Worm (Caenorhabditis elegans) whole organism, young adult: Measurements from ENCODE around the gene nsph-1.1.
A peak's percentile ranks its signal among the peaks of the same experiment; 100 is the strongest.

Experiments
- C06A6.2 ChIP-seq: fragments of 200-800 bp; sonication (Bioruptor generic); conservative IDR thresholded peaks from 2 replicates; pipeline ENCODE4 v1.3.6; 2022; ENCODE audit warnings: missing genetic modification characterization, missing compliant biosample characterization
- C17E4.6 ChIP-seq: fragments of 200-800 bp; sonication (Bioruptor generic); IDR thresholded peaks from 2 replicates; pipeline ENCODE4 v1.3.6; 2022; ENCODE audit warnings: missing genetic modification reagents, missing genetic modification characterization, missing compliant biosample characterization
- D2030.7 ChIP-seq: fragments of 200-800 bp; sonication (Bioruptor generic); IDR thresholded peaks from 2 replicates; pipeline ENCODE4 v1.3.6; 2022; ENCODE audit warnings: missing genetic modification reagents, missing genetic modification characterization, missing compliant biosample characterization
- F22D6.2 ChIP-seq: sonication (generic microtip); optimal IDR thresholded peaks from 2 replicates; lab custom pipeline; 2016; ENCODE audit warnings: mild to moderate bottlenecking, missing genetic modification characterization, missing compliant biosample characterization
- F23B12.7 ChIP-seq: sonication (generic microtip); optimal IDR thresholded peaks from 2 replicates; lab custom pipeline; 2017; ENCODE audit warnings: missing genetic modification characterization, mild to moderate bottlenecking, missing compliant biosample characterization, antibody characterized with exemption, moderate library complexity; ENCODE audit not compliant: insufficient read depth
- K11D2.4 ChIP-seq: fragments of 200-800 bp; sonication (Bioruptor generic); IDR thresholded peaks from 2 replicates; pipeline ENCODE4 v1.3.6; 2022; ENCODE audit warnings: missing genetic modification reagents, missing genetic modification characterization, missing compliant biosample characterization
- T07F8.4 ChIP-seq: sonication (generic microtip); optimal IDR thresholded peaks from 2 replicates; lab custom pipeline; 2016; ENCODE audit warnings: mild to moderate bottlenecking, missing genetic modification characterization, moderate library complexity, missing compliant biosample characterization
- T26A5.8 ChIP-seq: sonication (generic microtip); optimal IDR thresholded peaks from 2 replicates; lab custom pipeline; 2016; ENCODE audit warnings: missing genetic modification characterization, missing compliant biosample characterization
- Y95B8A.8 ChIP-seq: fragments of 200-800 bp; sonication (Bioruptor generic); IDR thresholded peaks from 2 replicates; pipeline ENCODE4 v1.3.6; 2022; ENCODE audit warnings: missing genetic modification reagents, missing genetic modification characterization, missing compliant biosample characterization
- akir-1 ChIP-seq: fragments of 200-800 bp; sonication (Bioruptor generic); optimal IDR thresholded peaks from 2 replicates; lab custom pipeline; 2018; ENCODE audit warnings: mild to moderate bottlenecking, missing genetic modification characterization, moderate library complexity, missing compliant biosample characterization
- ama-1 ChIP-seq, 3 experiments: fragments of 150-350 bp in 1 of 3; sonication (generic microtip) in 2 of 3; optimal IDR thresholded peaks; 2 replicates each; lab custom pipeline; 2014 to 2018; ENCODE audit warnings: missing biosample characterization in 2 of 3, missing genetic modification characterization in 2 of 3, missing genetic modification reagents in 2 of 3
- aptf-2 ChIP-seq: fragments of 200-800 bp; sonication (Bioruptor generic); conservative IDR thresholded peaks from 2 replicates; pipeline ENCODE4 v1.3.6; 2022; ENCODE audit warnings: missing genetic modification reagents, missing genetic modification characterization, missing compliant biosample characterization
- attf-3 ChIP-seq: fragments of 200-800 bp; sonication (Bioruptor generic); conservative IDR thresholded peaks from 2 replicates; pipeline ENCODE4 v1.3.6; 2022; ENCODE audit warnings: missing genetic modification reagents, missing genetic modification characterization, missing compliant biosample characterization
- cebp-1 ChIP-seq, 2 experiments: fragments of 200-800 bp in 1 of 2; sonication (Bioruptor generic) in 1 of 2; sonication (generic microtip) in 1 of 2; IDR thresholded peaks in 1 of 2; optimal IDR thresholded peaks in 1 of 2; 2 replicates each; pipeline versions ENCODE4 v1.3.6 to Lab custom; 2017 to 2022; ENCODE audit warnings: missing compliant biosample characterization in 2 of 2, missing genetic modification characterization in 2 of 2, mild to moderate bottlenecking in 1 of 2, missing genetic modification reagents in 1 of 2, moderate library complexity in 1 of 2
- ceh-100 ChIP-seq: fragments of 200-800 bp; sonication (Bioruptor generic); IDR thresholded peaks from 2 replicates; pipeline ENCODE4 v1.3.6; 2022; ENCODE audit warnings: missing genetic modification reagents, missing genetic modification characterization, missing compliant biosample characterization
- ceh-58 ChIP-seq: fragments of 200-800 bp; sonication (Bioruptor generic); IDR thresholded peaks from 2 replicates; pipeline ENCODE4 v1.3.6; 2022; ENCODE audit warnings: missing genetic modification characterization, missing compliant biosample characterization
- ceh-79 ChIP-seq: sonication (generic microtip); optimal IDR thresholded peaks from 2 replicates; lab custom pipeline; 2017; ENCODE audit warnings: mild to moderate bottlenecking, missing genetic modification characterization, missing compliant biosample characterization
- die-1 ChIP-seq: sonication (generic microtip); optimal IDR thresholded peaks from 2 replicates; lab custom pipeline; 2016; ENCODE audit warnings: missing genotype, mild to moderate bottlenecking, missing genetic modification characterization, missing compliant biosample characterization
- dox-1 ChIP-seq: fragments of 200-800 bp; sonication (Bioruptor generic); IDR thresholded peaks from 2 replicates; pipeline ENCODE4 v1.3.6; 2022; ENCODE audit warnings: missing genetic modification reagents, missing genetic modification characterization, missing compliant biosample characterization
- dpff-1 ChIP-seq: sonication (generic microtip); optimal IDR thresholded peaks from 2 replicates; lab custom pipeline; 2017; ENCODE audit warnings: mild to moderate bottlenecking, missing genetic modification characterization, missing compliant biosample characterization
- ekl-4 ChIP-seq: fragments of 200-800 bp; sonication (Bioruptor generic); IDR thresholded peaks from 2 replicates; pipeline ENCODE4 v1.3.6; 2022; ENCODE audit warnings: missing genetic modification reagents, missing genetic modification characterization, missing compliant biosample characterization
- him-1 ChIP-seq: sonication (generic microtip); optimal IDR thresholded peaks from 2 replicates; lab custom pipeline; 2016; ENCODE audit warnings: missing genotype, missing genetic modification reagents, missing genetic modification characterization, missing compliant biosample characterization
- hlh-26 ChIP-seq: fragments of 200-800 bp; sonication (Bioruptor generic); conservative IDR thresholded peaks from 2 replicates; pipeline ENCODE4 v1.3.6; 2022; ENCODE audit warnings: missing genetic modification reagents, missing genetic modification characterization, missing compliant biosample characterization
- hmg-1.2 ChIP-seq: fragments of 200-800 bp; sonication (Bioruptor generic); IDR thresholded peaks from 2 replicates; pipeline ENCODE4 v1.3.6; 2022; ENCODE audit warnings: missing genetic modification reagents, missing genetic modification characterization, missing compliant biosample characterization
- hrde-1 ChIP-seq: sonication (generic microtip); optimal IDR thresholded peaks from 2 replicates; lab custom pipeline; 2016; ENCODE audit warnings: missing genetic modification characterization, mild to moderate bottlenecking, missing compliant biosample characterization, moderate library complexity, missing genotype, missing genetic modification reagents, borderline replicate concordance
- hsf-1 ChIP-seq: fragments of 200-800 bp; sonication (Bioruptor generic); IDR thresholded peaks from 2 replicates; pipeline ENCODE4 v1.3.6; 2022; ENCODE audit warnings: missing genetic modification reagents, missing genetic modification characterization, missing compliant biosample characterization
- lin-26 ChIP-seq: fragments of 200-800 bp; sonication (Bioruptor generic); IDR thresholded peaks from 2 replicates; pipeline ENCODE4 v1.3.6; 2022; ENCODE audit warnings: missing genetic modification reagents, missing genetic modification characterization, missing compliant biosample characterization
- lsl-1 ChIP-seq: fragments of 200-800 bp; sonication (Bioruptor generic); optimal IDR thresholded peaks from 2 replicates; lab custom pipeline; 2018; ENCODE audit warnings: mild to moderate bottlenecking, missing genetic modification characterization, moderate library complexity, missing compliant biosample characterization
- lsy-27 ChIP-seq: sonication (generic microtip); optimal IDR thresholded peaks from 2 replicates; lab custom pipeline; 2017; ENCODE audit warnings: missing genetic modification characterization, mild to moderate bottlenecking, missing compliant biosample characterization, antibody characterized with exemption, missing genotype, borderline replicate concordance; ENCODE audit not compliant: insufficient read depth
- madf-10 ChIP-seq: sonication (generic microtip); optimal IDR thresholded peaks from 2 replicates; lab custom pipeline; 2016; ENCODE audit warnings: mild to moderate bottlenecking, missing genetic modification characterization, missing compliant biosample characterization
- madf-6 ChIP-seq: fragments of 200-800 bp; sonication (Bioruptor generic); IDR thresholded peaks from 2 replicates; pipeline ENCODE4 v1.3.6; 2022; ENCODE audit warnings: missing genetic modification reagents, missing genetic modification characterization, missing compliant biosample characterization
- mel-28 ChIP-seq: sonication (generic microtip); optimal IDR thresholded peaks from 2 replicates; lab custom pipeline; 2016; ENCODE audit warnings: borderline replicate concordance, mild to moderate bottlenecking, missing genetic modification characterization, missing compliant biosample characterization
- nhr-120 ChIP-seq: fragments of 200-800 bp; sonication (Bioruptor generic); IDR thresholded peaks from 2 replicates; pipeline ENCODE4 v1.3.6; 2022; ENCODE audit warnings: missing genetic modification characterization, missing compliant biosample characterization
- rec-8 ChIP-seq, 2 experiments: sonication (generic microtip); optimal IDR thresholded peaks; 2 replicates each; lab custom pipeline; 2016; ENCODE audit warnings: mild to moderate bottlenecking in 2 of 2, missing genetic modification characterization in 2 of 2, missing genetic modification reagents in 2 of 2, missing genotype in 2 of 2, missing biosample characterization in 1 of 2, missing compliant biosample characterization in 1 of 2, moderate library complexity in 1 of 2
- snpc-1.1 ChIP-seq: sonication (generic microtip); optimal IDR thresholded peaks from 2 replicates; lab custom pipeline; 2017; ENCODE audit warnings: missing genetic modification characterization, mild to moderate bottlenecking, missing compliant biosample characterization, antibody characterized with exemption, moderate library complexity, missing genotype, missing genetic modification reagents; ENCODE audit not compliant: insufficient read depth
- somi-1 ChIP-seq: fragments of 200-800 bp; sonication (Bioruptor generic); optimal IDR thresholded peaks from 2 replicates; lab custom pipeline; 2018; ENCODE audit warnings: mild to moderate bottlenecking, missing genetic modification characterization, missing compliant biosample characterization
- tbx-9 ChIP-seq: sonication (generic microtip); optimal IDR thresholded peaks from 2 replicates; lab custom pipeline; 2016; ENCODE audit warnings: borderline replicate concordance, missing genetic modification characterization, inconsistent platforms, missing compliant biosample characterization
- unc-130 ChIP-seq: sonication (generic microtip); optimal IDR thresholded peaks from 2 replicates; lab custom pipeline; 2016; ENCODE audit warnings: missing genetic modification reagents, missing genetic modification characterization, missing compliant biosample characterization
- unc-62 ChIP-seq: fragments of 150-350 bp; optimal IDR thresholded peaks from 2 replicates; lab custom pipeline; 2014; ENCODE audit warnings: missing biosample characterization, missing genetic modification reagents, missing genetic modification characterization
- zfh-2 ChIP-seq: fragments of 200-800 bp; sonication (Bioruptor generic); conservative IDR thresholded peaks from 2 replicates; pipeline ENCODE4 v1.3.6; 2022; ENCODE audit warnings: missing genetic modification reagents, missing genetic modification characterization, missing compliant biosample characterization
- ztf-18 ChIP-seq: sonication (generic microtip); optimal IDR thresholded peaks from 2 replicates; lab custom pipeline; 2016; ENCODE audit warnings: missing genotype, mild to moderate bottlenecking, missing genetic modification characterization, missing compliant biosample characterization
- ztf-6 ChIP-seq: fragments of 200-800 bp; sonication (Bioruptor generic); IDR thresholded peaks from 2 replicates; pipeline ENCODE4 v1.3.6; 2022; ENCODE audit warnings: missing genetic modification reagents, missing genetic modification characterization, missing compliant biosample characterization

Gene nsph-1.1

ce11 chrII:8765131-8765530 lies 1.4 kb upstream of the nsph-1.1 start:
- TF ChIP-seq die-1 (peak; percentile 11), cebp-1 (GFP tag; IDR thresholded peaks at IDR 0.05; lab: Robert Waterston, UW) (no peak), cebp-1 (tag; optimal IDR thresholded peaks at IDR 0.05; lab: Kevin White, UChicago) (peak; percentile 29), dox-1 (GFP tag; lab: Robert Waterston, UW) (0 out of 2 replicates have a peak, but pooled peaks have one; percentile 41), C06A6.2 (0 out of 2 replicates have a peak, but pooled peaks have one; percentile 20), K11D2.4 (GFP tag; lab: Robert Waterston, UW) (0 out of 2 replicates have a peak, but pooled peaks have one; percentile 37), ceh-58 (GFP tag; lab: Robert Waterston, UW) (no peak), unc-62 (no peak), akir-1 (no peak), C17E4.6 (GFP tag; lab: Robert Waterston, UW) (no peak), lin-26 (peak; percentile 70; the same call in 1 of the 2 replicates), somi-1 (GFP tag; lab: Kevin White, UChicago) (peak; percentile 80)
- TF ChIP-seq, all 124 proteins: peak for 7

DNA sequence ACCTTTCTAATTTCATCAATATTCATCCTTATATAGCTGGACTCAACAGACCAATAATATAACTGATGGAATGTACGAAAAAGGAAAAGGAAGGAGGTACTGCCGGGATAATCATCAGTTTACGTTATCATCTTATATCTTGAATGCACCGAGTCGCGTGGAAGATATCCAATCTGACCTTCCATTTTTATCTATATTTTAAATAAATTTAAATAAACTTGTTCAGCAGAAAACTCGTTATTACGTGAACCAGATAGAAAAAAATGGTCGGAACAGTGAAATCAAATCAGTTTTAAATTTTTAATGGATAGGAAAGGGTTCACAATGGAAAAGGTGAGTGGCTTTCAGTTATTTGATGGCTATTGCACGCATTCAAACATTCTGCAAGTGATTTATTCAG lies 322 bp downstream of the nsph-1.1 start, which contains the start of gene pah-1:
Gene pah-1 (minus strand): TSS at position 101 of the 400 bp plus-strand sequence.
- TF ChIP-seq zfh-2 (GFP tag; lab: Robert Waterston, UW), result no peak
- no peak for TF ChIP-seq ceh-100
- TF ChIP-seq madf-6, result no peak
- TF ChIP-seq dpff-1 (tag; lab: Kevin White, UChicago), result no peak

DNA sequence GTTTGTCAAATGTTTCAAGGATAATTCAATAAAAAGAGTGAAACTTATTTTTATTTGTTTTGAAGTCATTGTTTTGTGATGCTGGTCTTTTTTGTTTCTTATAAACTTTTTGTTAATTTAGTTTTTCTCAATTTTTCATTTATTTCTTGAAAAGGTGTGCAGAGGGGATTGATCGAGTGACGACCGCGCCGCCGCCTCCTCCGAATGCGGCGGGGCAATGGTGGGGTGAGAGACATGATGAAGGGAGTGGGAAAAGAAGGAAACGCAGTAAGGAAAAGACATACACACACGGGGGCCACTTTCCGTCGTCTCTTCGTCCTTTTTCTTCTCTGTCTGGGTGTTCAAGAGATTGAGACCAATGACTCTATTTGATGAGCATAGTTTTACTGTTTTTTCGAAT lies 2.8 kb downstream of the nsph-1.1 start:
- TF ChIP-seq Y95B8A.8 (no peak), him-1 (tag; lab: Kevin White, UChicago) (no peak), F23B12.7 (tag; lab: Kevin White, UChicago) (peak; percentile 32), hrde-1 (tag; lab: Kevin White, UChicago) (no peak), lsy-27 (tag; lab: Kevin White, UChicago) (no peak), nhr-120 (GFP tag; lab: Robert Waterston, UW) (no peak), dox-1 (GFP tag; lab: Robert Waterston, UW) (0 out of 2 replicates have a peak, but pooled peaks have one; percentile 29), ztf-6 (no peak), tbx-9 (tag; lab: Kevin White, UChicago) (no peak), hsf-1 (no peak), ztf-18 (tag; lab: Kevin White, UChicago) (no peak), hmg-1.2 (GFP tag; lab: Robert Waterston, UW) (peak; percentile 41; the same call in 1 of the 2 replicates), hlh-26 (GFP tag; lab: Robert Waterston, UW) (no peak), attf-3 (GFP tag; lab: Robert Waterston, UW) (no peak), madf-10 (tag; lab: Kevin White, UChicago) (peak; percentile 8), mel-28 (tag; lab: Kevin White, UChicago) (no peak)

ce11 chrII:8770675-8771074 lies 4.1 kb downstream of the nsph-1.1 start, which contains the start of gene let-19:
Gene let-19, plus strand, starts transcription at chrII:8770975.
- TF ChIP-seq him-1 (tag; lab: Kevin White, UChicago) (no peak), T26A5.8 (no peak), ama-1 (optimal IDR thresholded peaks at IDR 0.05; lab: Kevin White, UChicago) (no peak), ama-1 (GFP tag; optimal IDR thresholded peaks at IDR 0.05; lab: Kevin White, UChicago) (no peak), F22D6.2 (tag; lab: Kevin White, UChicago) (no peak), lsl-1 (no peak), unc-130 (no peak), T07F8.4 (no peak), rec-8 (tag; optimal IDR thresholded peaks at IDR 0.05; lab: Kevin White, UChicago) (no peak), ceh-79 (no peak), snpc-1.1 (tag; lab: Kevin White, UChicago) (no peak), attf-3 (GFP tag; lab: Robert Waterston, UW) (no peak), aptf-2 (GFP tag; lab: Robert Waterston, UW) (no peak), ekl-4 (GFP tag; lab: Robert Waterston, UW) (no peak), D2030.7 (GFP tag; lab: Robert Waterston, UW) (no peak)
